Worm (Caenorhabditis elegans) whole organism, young adult: ENCODE results near the gene nlp-43.

Experiments
- B0019.2 ChIP-seq: fragments of 200-800 bp; sonication (Bioruptor generic); conservative IDR thresholded peaks from 2 replicates; pipeline ENCODE4 v1.3.6; 2022; ENCODE audit warnings: missing genetic modification reagents, missing genetic modification characterization, missing compliant biosample characterization
- C17E4.6 ChIP-seq: fragments of 200-800 bp; sonication (Bioruptor generic); IDR thresholded peaks from 2 replicates; pipeline ENCODE4 v1.3.6; 2022; ENCODE audit warnings: missing genetic modification reagents, missing genetic modification characterization, missing compliant biosample characterization
- F33H1.4 ChIP-seq: fragments of 200-800 bp; sonication (Bioruptor generic); IDR thresholded peaks from 2 replicates; pipeline ENCODE4 v1.3.6; 2022; ENCODE audit warnings: missing genetic modification reagents, missing genetic modification characterization, missing compliant biosample characterization
- F49E8.2 ChIP-seq: sonication (generic microtip); optimal IDR thresholded peaks from 3 replicates; lab custom pipeline; 2017; ENCODE audit warnings: missing genetic modification characterization, mild to moderate bottlenecking, missing compliant biosample characterization, antibody characterized with exemption, moderate library complexity; ENCODE audit not compliant: insufficient read depth
- Y53F4B.3 ChIP-seq: fragments of 200-800 bp; sonication (Bioruptor generic); IDR thresholded peaks from 2 replicates; pipeline ENCODE4 v1.3.6; 2022; ENCODE audit warnings: missing genetic modification reagents, missing genetic modification characterization, missing compliant biosample characterization
- Y56A3A.18 ChIP-seq: fragments of 200-800 bp; sonication (Bioruptor generic); IDR thresholded peaks from 2 replicates; pipeline ENCODE4 v1.3.6; 2022; ENCODE audit warnings: missing genetic modification reagents, missing genetic modification characterization, missing compliant biosample characterization
- akir-1 ChIP-seq: fragments of 200-800 bp; sonication (Bioruptor generic); optimal IDR thresholded peaks from 2 replicates; lab custom pipeline; 2018; ENCODE audit warnings: mild to moderate bottlenecking, missing genetic modification characterization, moderate library complexity, missing compliant biosample characterization
- attf-3 ChIP-seq: fragments of 200-800 bp; sonication (Bioruptor generic); conservative IDR thresholded peaks from 2 replicates; pipeline ENCODE4 v1.3.6; 2022; ENCODE audit warnings: missing genetic modification reagents, missing genetic modification characterization, missing compliant biosample characterization
- bed-2 ChIP-seq: fragments of 200-800 bp; sonication (Bioruptor generic); IDR thresholded peaks from 2 replicates; pipeline ENCODE4 v1.3.6; 2022; ENCODE audit warnings: missing genetic modification reagents, missing genetic modification characterization, missing compliant biosample characterization
- cebp-1 ChIP-seq, 2 experiments: fragments of 200-800 bp in 1 of 2; sonication (Bioruptor generic) in 1 of 2; sonication (generic microtip) in 1 of 2; IDR thresholded peaks in 1 of 2; optimal IDR thresholded peaks in 1 of 2; 2 replicates each; pipeline versions ENCODE4 v1.3.6 to Lab custom; 2017 to 2022; ENCODE audit warnings: missing compliant biosample characterization in 2 of 2, missing genetic modification characterization in 2 of 2, mild to moderate bottlenecking in 1 of 2, missing genetic modification reagents in 1 of 2, moderate library complexity in 1 of 2
- cebp-2 ChIP-seq: fragments of 200-800 bp; sonication (Bioruptor generic); IDR thresholded peaks from 2 replicates; pipeline ENCODE4 v1.3.6; 2022; ENCODE audit warnings: missing genetic modification characterization, missing compliant biosample characterization
- efl-1 ChIP-seq: fragments of 150-350 bp; optimal IDR thresholded peaks from 2 replicates; lab custom pipeline; 2014; ENCODE audit warnings: missing biosample characterization, missing genetic modification reagents, missing genetic modification characterization
- ets-4 ChIP-seq: fragments of 200-800 bp; sonication (Bioruptor generic); optimal IDR thresholded peaks from 2 replicates; lab custom pipeline; 2018; ENCODE audit warnings: mild to moderate bottlenecking, missing genetic modification characterization, missing compliant biosample characterization
- fkh-3 ChIP-seq: sonication (generic microtip); optimal IDR thresholded peaks from 2 replicates; lab custom pipeline; 2016; ENCODE audit warnings: mild to moderate bottlenecking, missing genetic modification characterization, missing compliant biosample characterization
- gei-17 ChIP-seq: fragments of 200-800 bp; sonication (Bioruptor generic); optimal IDR thresholded peaks from 2 replicates; lab custom pipeline; 2018; ENCODE audit warnings: mild to moderate bottlenecking, missing genetic modification characterization, missing compliant biosample characterization
- him-1 ChIP-seq: sonication (generic microtip); optimal IDR thresholded peaks from 2 replicates; lab custom pipeline; 2016; ENCODE audit warnings: missing genotype, missing genetic modification reagents, missing genetic modification characterization, missing compliant biosample characterization
- hmg-20 ChIP-seq: fragments of 200-800 bp; sonication (Bioruptor generic); IDR thresholded peaks from 2 replicates; pipeline ENCODE4 v1.3.6; 2022; ENCODE audit warnings: missing genetic modification reagents, missing genetic modification characterization, missing compliant biosample characterization
- lin-54 ChIP-seq: fragments of 200-800 bp; sonication (Bioruptor generic); optimal IDR thresholded peaks from 2 replicates; lab custom pipeline; 2018; ENCODE audit warnings: mild to moderate bottlenecking, missing genetic modification characterization, missing compliant biosample characterization
- lsl-1 ChIP-seq: fragments of 200-800 bp; sonication (Bioruptor generic); optimal IDR thresholded peaks from 2 replicates; lab custom pipeline; 2018; ENCODE audit warnings: mild to moderate bottlenecking, missing genetic modification characterization, moderate library complexity, missing compliant biosample characterization
- lsy-27 ChIP-seq: sonication (generic microtip); optimal IDR thresholded peaks from 2 replicates; lab custom pipeline; 2017; ENCODE audit warnings: missing genetic modification characterization, mild to moderate bottlenecking, missing compliant biosample characterization, antibody characterized with exemption, missing genotype, borderline replicate concordance; ENCODE audit not compliant: insufficient read depth
- madf-6 ChIP-seq: fragments of 200-800 bp; sonication (Bioruptor generic); IDR thresholded peaks from 2 replicates; pipeline ENCODE4 v1.3.6; 2022; ENCODE audit warnings: missing genetic modification reagents, missing genetic modification characterization, missing compliant biosample characterization
- nhr-120 ChIP-seq: fragments of 200-800 bp; sonication (Bioruptor generic); IDR thresholded peaks from 2 replicates; pipeline ENCODE4 v1.3.6; 2022; ENCODE audit warnings: missing genetic modification characterization, missing compliant biosample characterization
- nhr-27 ChIP-seq: fragments of 200-800 bp; sonication (Bioruptor generic); optimal IDR thresholded peaks from 2 replicates; lab custom pipeline; 2018; ENCODE audit warnings: mild to moderate bottlenecking, missing genetic modification characterization, moderate library complexity, missing compliant biosample characterization
- nhr-90 ChIP-seq: sonication (generic microtip); optimal IDR thresholded peaks from 2 replicates; lab custom pipeline; 2016; ENCODE audit warnings: missing genotype, mild to moderate bottlenecking, missing genetic modification characterization, missing compliant biosample characterization
- rpc-1 ChIP-seq, 2 experiments: fragments of 150-350 bp in 1 of 2; sonication (generic microtip) in 1 of 2; optimal IDR thresholded peaks; 2 replicates each; lab custom pipeline; 2014 to 2018; ENCODE audit warnings: missing biosample characterization in 1 of 2, missing genetic modification characterization in 1 of 2, missing genetic modification reagents in 1 of 2, missing genotype in 1 of 2
- snpc-3.4 ChIP-seq: sonication (generic microtip); optimal IDR thresholded peaks from 2 replicates; lab custom pipeline; 2017; ENCODE audit warnings: missing genetic modification characterization, mild to moderate bottlenecking, missing compliant biosample characterization, antibody characterized with exemption, moderate library complexity, missing genotype, missing genetic modification reagents
- snpc-4 ChIP-seq, 5 experiments: fragments of 150-350 bp in 1 of 5; sonication (generic microtip) in 4 of 5; optimal IDR thresholded peaks; 2 replicates each; lab custom pipeline; 2014 to 2018; ENCODE audit warnings: missing genetic modification characterization in 5 of 5, missing biosample characterization in 3 of 5, antibody characterized with exemption in 2 of 5, mild to moderate bottlenecking in 2 of 5, missing compliant biosample characterization in 2 of 5, missing genotype in 2 of 5, moderate library complexity in 2 of 5, missing genetic modification reagents in 1 of 5
- tbp1 ChIP-seq: fragments of 200-800 bp; sonication (Bioruptor generic); optimal IDR thresholded peaks from 2 replicates; lab custom pipeline; 2018; ENCODE audit warnings: mild to moderate bottlenecking, missing genetic modification characterization, missing compliant biosample characterization
- unc-62 ChIP-seq: fragments of 150-350 bp; optimal IDR thresholded peaks from 2 replicates; lab custom pipeline; 2014; ENCODE audit warnings: missing biosample characterization, missing genetic modification reagents, missing genetic modification characterization
- xnd-1 ChIP-seq: sonication (generic microtip); optimal IDR thresholded peaks from 2 replicates; lab custom pipeline; 2016; ENCODE audit warnings: missing genotype, missing genetic modification reagents, missing genetic modification characterization, missing compliant biosample characterization
- zim-3 ChIP-seq: sonication (generic microtip); optimal IDR thresholded peaks from 2 replicates; lab custom pipeline; 2017; ENCODE audit warnings: mild to moderate bottlenecking, missing genetic modification characterization, moderate library complexity, missing compliant biosample characterization
- ztf-22 ChIP-seq: fragments of 200-800 bp; sonication (Bioruptor generic); optimal IDR thresholded peaks from 2 replicates; lab custom pipeline; 2018; ENCODE audit warnings: mild to moderate bottlenecking, missing genetic modification characterization, moderate library complexity, missing compliant biosample characterization
- ztf-28 ChIP-seq: fragments of 200-800 bp; sonication (Bioruptor generic); IDR thresholded peaks from 2 replicates; pipeline ENCODE4 v1.3.6; 2022; ENCODE audit warnings: missing genetic modification reagents, missing genetic modification characterization, missing compliant biosample characterization
- ztf-3 ChIP-seq: fragments of 200-800 bp; sonication (Bioruptor generic); optimal IDR thresholded peaks from 2 replicates; lab custom pipeline; 2018; ENCODE audit warnings: mild to moderate bottlenecking, missing genetic modification characterization, missing compliant biosample characterization

The nlp-43 gene

DNA sequence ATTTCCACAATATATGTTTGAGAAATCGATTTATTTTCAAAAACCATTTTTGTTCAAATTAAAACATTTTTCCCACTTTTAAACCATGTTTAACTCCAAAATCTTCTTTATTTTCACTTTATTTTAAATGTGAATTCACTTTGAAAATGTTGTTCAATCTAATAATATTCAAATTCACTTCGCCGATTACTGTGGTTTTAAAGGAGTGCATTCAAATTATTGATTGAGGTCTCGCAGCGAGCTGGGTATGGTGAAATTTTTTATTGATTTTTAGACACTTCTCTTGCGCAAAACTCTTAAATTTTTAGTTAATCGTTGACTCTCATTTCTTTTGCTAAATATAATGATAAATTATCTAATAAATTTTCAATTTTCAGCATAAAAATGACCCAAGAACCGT is 5.5 kb downstream of the nlp-43 start, which contains the start of gene C45G9.5:
Gene C45G9.5 (plus strand): TSS at position 378 of the 400 bp plus-strand sequence.
- peak; percentile 91 for TF ChIP-seq lsl-1
- TF ChIP-seq cebp-2 (GFP tag; lab: Robert Waterston, UW) = no peak
- TF ChIP-seq attf-3 (GFP tag; lab: Robert Waterston, UW) = no peak
- TF ChIP-seq madf-6 (GFP tag; lab: Robert Waterston, UW) = peak; percentile 90
- TF ChIP-seq efl-1 (GFP tag; lab: Kevin White, UChicago) = peak; percentile 8
- no peak for TF ChIP-seq C17E4.6 (GFP tag; lab: Robert Waterston, UW)
- TF ChIP-seq tbp1 (GFP tag; lab: Kevin White, UChicago) = no peak
- no peak for TF ChIP-seq ets-4 (GFP tag; lab: Kevin White, UChicago)
- TF ChIP-seq xnd-1 = peak; percentile 85
- no peak for TF ChIP-seq B0019.2 (GFP tag; lab: Robert Waterston, UW)
- peak; percentile 82 for TF ChIP-seq lin-54 (GFP tag; lab: Kevin White, UChicago)
- TF ChIP-seq akir-1 = no peak
- peak; percentile 18 for TF ChIP-seq him-1
- peak; percentile 86 for TF ChIP-seq F33H1.4
- TF ChIP-seq unc-62 (GFP tag; lab: Kevin White, UChicago) = no peak

DNA sequence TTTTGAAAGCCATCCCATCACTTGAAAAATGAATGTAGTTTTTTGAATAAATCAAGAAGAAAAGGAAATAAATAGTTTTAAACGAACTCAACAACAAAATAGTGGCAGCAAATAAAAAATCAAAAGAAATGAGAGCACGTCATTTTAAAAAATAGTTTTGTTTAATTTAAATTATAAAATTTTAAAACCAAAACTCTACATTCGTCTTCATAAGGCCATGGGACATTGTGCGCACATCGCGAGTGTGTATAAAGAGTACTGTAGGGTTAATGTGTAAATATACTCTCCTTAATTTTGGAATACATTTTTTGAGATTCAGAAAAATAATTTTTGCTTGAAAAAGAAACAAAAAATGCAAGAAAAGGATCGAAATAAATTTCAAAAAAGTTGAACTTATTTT is 9.7 kb downstream of the nlp-43 start, which contains the start of gene C45G9.15:
Gene C45G9.15 (minus strand): TSS at position 101 of the 400 bp plus-strand sequence.
- no peak for TF ChIP-seq gei-17 (GFP tag; lab: Kevin White, UChicago)
- TF ChIP-seq F49E8.2 = no peak
- TF ChIP-seq ztf-28 (GFP tag; lab: Robert Waterston, UW) = no peak
- no peak for TF ChIP-seq bed-2
- TF ChIP-seq nhr-120 = no peak
- TF ChIP-seq Y53F4B.3 (GFP tag; lab: Robert Waterston, UW) = no peak
- no peak for TF ChIP-seq nhr-27 (tag; lab: Kevin White, UChicago)
- TF ChIP-seq snpc-3.4 (tag; lab: Kevin White, UChicago) = no peak
- TF ChIP-seq nhr-90 (tag; lab: Kevin White, UChicago) = no peak
- TF ChIP-seq zim-3 (tag; lab: Kevin White, UChicago) = no peak
- no peak for TF ChIP-seq snpc-4 (GFP tag; optimal IDR thresholded peaks at IDR 0.05; lab: Kevin White, UChicago)
- TF ChIP-seq snpc-4 (tag; optimal IDR thresholded peaks at IDR 0.05; lab: Kevin White, UChicago) = no peak
- no peak for TF ChIP-seq cebp-1 (GFP tag; IDR thresholded peaks at IDR 0.05; lab: Robert Waterston, UW)
- no peak for TF ChIP-seq cebp-1 (tag; optimal IDR thresholded peaks at IDR 0.05; lab: Kevin White, UChicago)
- no peak for TF ChIP-seq hmg-20 (GFP tag; lab: Robert Waterston, UW)
- TF ChIP-seq lsy-27 (tag; lab: Kevin White, UChicago) = no peak
- no peak for TF ChIP-seq rpc-1 (optimal IDR thresholded peaks at IDR 0.05; lab: Kevin White, UChicago)
- no peak for TF ChIP-seq rpc-1 (tag; optimal IDR thresholded peaks at IDR 0.05; lab: Kevin White, UChicago)
- no peak for TF ChIP-seq attf-3 (GFP tag; lab: Robert Waterston, UW)
- TF ChIP-seq ztf-3 = no peak
- TF ChIP-seq ztf-22 (GFP tag; lab: Kevin White, UChicago) = no peak
- TF ChIP-seq, all 124 proteins: peak for 0

DNA sequence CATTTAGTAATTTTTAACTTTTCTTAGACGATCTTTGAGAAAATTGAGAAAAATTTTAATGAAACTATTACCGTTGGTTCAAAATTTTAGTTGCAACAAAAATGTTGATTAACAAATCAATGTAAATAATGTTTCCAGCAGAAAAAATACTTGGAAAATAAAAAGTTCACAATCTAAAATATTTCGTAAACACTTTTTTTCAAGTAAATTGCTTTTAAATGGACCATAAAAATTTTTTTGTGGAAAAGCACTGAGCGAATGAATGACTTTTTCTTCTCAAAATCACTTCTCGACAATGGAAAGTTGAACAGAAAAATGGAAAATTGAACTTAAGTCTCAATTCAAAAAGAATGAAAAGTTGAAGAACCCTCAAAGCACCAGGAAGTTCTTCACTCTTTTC is 11.3 kb downstream of the nlp-43 start, which contains the start of gene C45G9.8:
Gene C45G9.8 (minus strand): TSS at position 101 of the 400 bp plus-strand sequence.
- TF ChIP-seq xnd-1 (no peak), ets-4 (GFP tag; lab: Kevin White, UChicago) (no peak), Y56A3A.18 (no peak), fkh-3 (no peak)
